Worm (Caenorhabditis elegans) whole organism, L3 larva: ENCODE measurements around the gene Y39E4B.6.
A peak's percentile ranks its signal among the peaks of the same experiment; 100 is the strongest.

Source experiments
- R02D3.7 ChIP-seq: fragments of 150-350 bp; optimal IDR thresholded peaks from 2 replicates; lab custom pipeline; 2014; ENCODE audit warnings: missing biosample characterization, missing genetic modification characterization
- aly-2 ChIP-seq: fragments of 150-350 bp; optimal IDR thresholded peaks from 2 replicates; lab custom pipeline; 2014; ENCODE audit warnings: missing biosample characterization, missing genetic modification characterization
- ama-1 ChIP-seq: fragments of 150-350 bp; optimal IDR thresholded peaks from 2 replicates; lab custom pipeline; 2018
- ceh-28 ChIP-seq: fragments of 150-350 bp; optimal IDR thresholded peaks from 2 replicates; lab custom pipeline; 2014; ENCODE audit warnings: missing biosample characterization, missing genetic modification reagents, missing genetic modification characterization
- ceh-82 ChIP-seq: fragments of 150-350 bp; optimal IDR thresholded peaks from 2 replicates; lab custom pipeline; 2014; ENCODE audit warnings: missing biosample characterization, missing genetic modification characterization
- ceh-9 ChIP-seq: sonication (generic microtip); optimal IDR thresholded peaks from 2 replicates; lab custom pipeline; 2018; ENCODE audit warnings: missing biosample characterization, missing genetic modification characterization
- daf-12 ChIP-seq: fragments of 150-350 bp; optimal IDR thresholded peaks from 2 replicates; lab custom pipeline; 2014; ENCODE audit warnings: missing biosample characterization, missing genetic modification reagents, missing genetic modification characterization
- egl-27 ChIP-seq: sonication (generic microtip); optimal IDR thresholded peaks from 4 replicates; lab custom pipeline; 2017; ENCODE audit warnings: missing biosample characterization, missing genetic modification reagents, missing genetic modification characterization
- egl-5 ChIP-seq: fragments of 150-350 bp; optimal IDR thresholded peaks from 2 replicates; lab custom pipeline; 2017; ENCODE audit warnings: missing biosample characterization, missing genetic modification reagents, missing genetic modification characterization, inconsistent platforms
- elt-1 ChIP-seq: fragments of 150-350 bp; optimal IDR thresholded peaks from 2 replicates; lab custom pipeline; 2014; ENCODE audit warnings: missing biosample characterization, missing genetic modification characterization
- elt-2 ChIP-seq: sonication (generic microtip); optimal IDR thresholded peaks from 2 replicates; lab custom pipeline; 2016; ENCODE audit warnings: missing genetic modification reagents, mild to moderate bottlenecking, missing genetic modification characterization, missing compliant biosample characterization
- eor-1 ChIP-seq, 2 experiments: fragments of 150-350 bp; optimal IDR thresholded peaks; 2 replicates each; lab custom pipeline; 2014 to 2018; ENCODE audit warnings: missing biosample characterization in 2 of 2, missing genetic modification characterization in 2 of 2
- fkh-10 ChIP-seq: sonication (generic microtip); optimal IDR thresholded peaks from 2 replicates; lab custom pipeline; 2017; ENCODE audit warnings: missing biosample characterization, missing genetic modification reagents, missing genetic modification characterization
- hmg-11 ChIP-seq: sonication (generic microtip); optimal IDR thresholded peaks from 2 replicates; lab custom pipeline; 2016; ENCODE audit warnings: missing genetic modification characterization, missing compliant biosample characterization
- jun-1 ChIP-seq: fragments of 150-350 bp; optimal IDR thresholded peaks from 2 replicates; lab custom pipeline; 2014; ENCODE audit warnings: missing biosample characterization, missing genetic modification reagents, missing genetic modification characterization
- lin-15B ChIP-seq: fragments of 150-350 bp; optimal IDR thresholded peaks from 2 replicates; lab custom pipeline; 2014; ENCODE audit warnings: missing biosample characterization, missing genetic modification characterization
- lin-39 ChIP-seq: fragments of 150-350 bp; optimal IDR thresholded peaks from 2 replicates; lab custom pipeline; 2018; ENCODE audit warnings: missing biosample characterization, missing genetic modification reagents, missing genetic modification characterization
- lsy-12 ChIP-seq: sonication (generic microtip); optimal IDR thresholded peaks from 2 replicates; lab custom pipeline; 2016; ENCODE audit warnings: mild to moderate bottlenecking, missing genetic modification characterization, missing compliant biosample characterization
- nfya-1 ChIP-seq: sonication (generic microtip); optimal IDR thresholded peaks from 2 replicates; lab custom pipeline; 2017; ENCODE audit warnings: missing genetic modification characterization, mild to moderate bottlenecking, missing compliant biosample characterization, antibody characterized with exemption, moderate library complexity; ENCODE audit not compliant: insufficient read depth
- nhr-11 ChIP-seq: fragments of 150-350 bp; optimal IDR thresholded peaks from 2 replicates; lab custom pipeline; 2014; ENCODE audit warnings: missing biosample characterization, missing genetic modification characterization
- nhr-23 ChIP-seq: fragments of 150-350 bp; optimal IDR thresholded peaks from 2 replicates; lab custom pipeline; 2014; ENCODE audit warnings: missing biosample characterization, missing genetic modification reagents, missing genetic modification characterization
- nhr-237 ChIP-seq: fragments of 150-350 bp; optimal IDR thresholded peaks from 2 replicates; lab custom pipeline; 2014; ENCODE audit warnings: missing biosample characterization, missing genetic modification characterization
- nhr-25 ChIP-seq: sonication (generic microtip); optimal IDR thresholded peaks from 2 replicates; lab custom pipeline; 2017; ENCODE audit warnings: missing biosample characterization, missing genetic modification characterization
- nhr-28 ChIP-seq: fragments of 150-350 bp; optimal IDR thresholded peaks from 2 replicates; lab custom pipeline; 2014; ENCODE audit warnings: missing biosample characterization, missing genetic modification characterization
- nhr-43 ChIP-seq: sonication (generic microtip); optimal IDR thresholded peaks from 2 replicates; lab custom pipeline; 2016; ENCODE audit warnings: mild to moderate bottlenecking, missing genetic modification characterization, missing compliant biosample characterization; ENCODE audit not compliant: poor library complexity, severe bottlenecking
- nhr-67 ChIP-seq: fragments of 150-350 bp; optimal IDR thresholded peaks from 2 replicates; lab custom pipeline; 2014; ENCODE audit warnings: missing biosample characterization, missing genetic modification characterization
- nhr-77 ChIP-seq: fragments of 150-350 bp; optimal IDR thresholded peaks from 2 replicates; lab custom pipeline; 2014; ENCODE audit warnings: missing biosample characterization, missing genetic modification characterization
- pqm-1 ChIP-seq: fragments of 150-350 bp; optimal IDR thresholded peaks from 2 replicates; lab custom pipeline; 2017; ENCODE audit warnings: missing biosample characterization, missing genetic modification characterization, inconsistent platforms
- sea-2 ChIP-seq: fragments of 150-350 bp; sonication (generic microtip); optimal IDR thresholded peaks from 4 replicates; lab custom pipeline; 2014; ENCODE audit warnings: missing biosample characterization, missing genetic modification reagents, missing genetic modification characterization
- skn-1 ChIP-seq: fragments of 150-350 bp; optimal IDR thresholded peaks from 2 replicates; lab custom pipeline; 2014; ENCODE audit warnings: missing biosample characterization, missing genetic modification characterization
- snpc-4 ChIP-seq: fragments of 150-350 bp; optimal IDR thresholded peaks from 2 replicates; lab custom pipeline; 2014; ENCODE audit warnings: missing biosample characterization, missing genetic modification characterization
- tbx-2 ChIP-seq: sonication (generic microtip); optimal IDR thresholded peaks from 2 replicates; lab custom pipeline; 2016; ENCODE audit warnings: mild to moderate bottlenecking, missing genetic modification characterization, missing compliant biosample characterization
- zag-1 ChIP-seq: fragments of 150-350 bp; optimal IDR thresholded peaks from 2 replicates; lab custom pipeline; 2014; ENCODE audit warnings: missing biosample characterization, missing genetic modification characterization
- ztf-11 ChIP-seq: fragments of 150-350 bp; optimal IDR thresholded peaks from 2 replicates; lab custom pipeline; 2014; ENCODE audit warnings: missing biosample characterization, missing genetic modification characterization
- ztf-4 ChIP-seq: fragments of 150-350 bp; optimal IDR thresholded peaks from 2 replicates; lab custom pipeline; 2014; ENCODE audit warnings: missing biosample characterization, missing genetic modification characterization

Gene Y39E4B.6

DNA sequence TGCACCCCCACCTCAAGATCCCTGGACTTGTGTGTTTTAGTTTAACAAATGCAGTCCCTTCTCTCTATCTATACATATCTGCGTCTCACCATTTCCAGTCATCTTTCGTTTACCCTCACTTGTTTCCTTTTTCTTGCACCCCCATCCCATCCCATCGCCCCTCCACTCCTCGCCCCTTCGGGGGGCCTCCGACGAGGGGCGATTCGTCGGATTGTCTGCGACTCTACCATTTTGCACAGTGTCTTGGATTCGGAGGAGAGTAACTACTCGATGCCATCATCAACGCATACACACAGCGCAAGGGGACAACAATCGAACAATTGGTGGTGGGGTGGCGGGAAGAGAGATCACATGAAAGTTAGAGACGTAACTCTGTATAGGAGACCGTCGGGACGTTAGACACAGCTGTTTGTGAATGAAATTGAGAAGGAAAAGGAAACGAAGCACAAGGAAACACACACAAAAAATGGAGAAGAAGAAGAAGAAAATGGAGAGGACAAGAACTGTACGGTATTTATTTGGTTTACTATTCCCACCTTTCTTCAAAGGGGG lies 8.1 kb upstream of the Y39E4B.6 start (continued):
- no peak for TF ChIP-seq ceh-9 (tag; lab: Kevin White, UChicago)
- peak; percentile 78 for TF ChIP-seq skn-1 (tag; lab: Kevin White, UChicago)
- TF ChIP-seq hmg-11 (tag; lab: Kevin White, UChicago), result peak; percentile 99
- TF ChIP-seq ztf-11, result no peak
- TF ChIP-seq ztf-4, result peak; percentile 75
- TF ChIP-seq egl-5 (tag; lab: Kevin White, UChicago), result peak; percentile 97
- peak; percentile 6 for TF ChIP-seq sea-2 (GFP tag; lab: Kevin White, UChicago)
- TF ChIP-seq, all 47 proteins: peak for 35

DNA sequence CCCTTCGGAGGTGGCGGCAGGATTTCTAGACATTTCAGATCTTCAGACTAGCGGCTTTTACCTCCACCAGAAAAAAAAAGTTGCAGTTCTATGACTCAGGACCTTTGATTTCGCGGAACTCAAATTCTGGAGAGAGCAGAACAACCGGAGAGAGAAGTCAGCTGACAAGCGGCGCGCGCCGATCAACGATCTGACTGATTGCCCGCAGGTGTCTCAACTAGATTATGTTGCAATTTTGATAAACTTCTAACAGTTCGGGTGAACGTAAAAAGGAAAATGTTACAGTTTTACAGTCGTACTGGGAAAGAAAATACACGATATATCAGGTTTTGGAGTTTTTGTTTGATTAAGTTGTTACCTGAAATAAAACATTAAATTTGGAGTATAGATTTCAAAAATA lies 7.6 kb upstream of the Y39E4B.6 start:
- TF ChIP-seq elt-1, result no peak
- no peak for TF ChIP-seq nhr-237 (tag; lab: Kevin White, UChicago)
- TF ChIP-seq nhr-77, result no peak
- TF ChIP-seq jun-1 (tag; lab: Kevin White, UChicago), result no peak
- no peak for TF ChIP-seq nhr-11 (tag; lab: Kevin White, UChicago)
- TF ChIP-seq ceh-28 (tag; lab: Kevin White, UChicago), result no peak
- TF ChIP-seq egl-5 (tag; lab: Kevin White, UChicago), result no peak
- TF ChIP-seq ceh-82 (tag; lab: Kevin White, UChicago), result no peak
- TF ChIP-seq skn-1 (tag; lab: Kevin White, UChicago), result no peak
- no peak for TF ChIP-seq aly-2 (tag; lab: Kevin White, UChicago)
- TF ChIP-seq lin-15B (tag; lab: Kevin White, UChicago), result no peak
- TF ChIP-seq sea-2 (GFP tag; lab: Kevin White, UChicago), result no peak
- no peak for TF ChIP-seq lsy-12 (tag; lab: Kevin White, UChicago)
- TF ChIP-seq nhr-25 (tag; lab: Kevin White, UChicago), result no peak
- TF ChIP-seq snpc-4, result no peak

DNA sequence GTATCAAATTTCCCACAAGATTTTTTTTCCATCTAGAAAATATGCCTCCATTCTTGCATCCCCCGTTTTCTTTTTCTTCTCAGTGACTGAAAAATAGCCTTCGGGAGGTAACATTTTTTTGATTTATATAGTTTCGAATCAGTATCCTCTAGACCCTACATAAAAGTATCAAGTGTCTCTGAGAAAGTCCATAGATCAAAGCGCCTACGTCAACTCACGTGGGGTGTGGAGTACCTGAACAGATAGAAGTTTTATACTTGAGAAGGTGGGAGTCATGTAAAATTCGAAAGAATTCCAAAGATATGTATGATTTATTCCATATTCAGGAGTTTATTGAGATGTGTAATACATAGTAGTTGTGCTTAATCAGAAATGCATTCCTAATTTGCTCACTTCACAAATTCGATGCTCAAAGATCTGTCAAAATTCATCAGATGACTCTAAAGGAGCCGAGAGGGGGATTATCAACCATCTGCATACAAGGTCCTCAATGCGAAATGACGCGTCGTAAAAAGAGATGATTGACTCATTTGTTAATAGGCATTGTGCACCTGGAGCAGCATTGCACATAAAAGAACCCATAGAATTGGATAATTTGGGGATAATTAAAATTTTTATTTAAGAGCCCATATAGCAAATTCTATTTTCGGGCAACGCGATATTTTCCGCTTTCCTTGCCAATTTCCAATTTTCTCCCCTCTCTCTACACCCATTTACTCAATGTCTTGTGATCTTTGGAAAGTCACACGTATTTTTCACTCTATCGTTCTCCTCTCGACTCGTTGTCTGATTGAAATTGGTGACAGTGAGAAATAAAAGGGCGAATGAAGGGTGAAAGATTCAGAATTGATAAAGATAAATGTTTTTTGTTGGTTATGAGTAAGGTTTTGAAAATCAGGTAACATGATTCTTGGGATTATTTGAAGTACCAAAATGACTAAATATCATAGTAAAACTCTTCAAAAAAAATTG lies 6.1 kb upstream of the Y39E4B.6 start:
- TF ChIP-seq nfya-1 (peak; percentile 2), ceh-28 (tag; lab: Kevin White, UChicago) (no peak), nhr-43 (tag; lab: Kevin White, UChicago) (no peak), nhr-11 (tag; lab: Kevin White, UChicago) (no peak), eor-1 (tag; optimal IDR thresholded peaks at IDR 0.05; lab: Kevin White, UChicago) (no peak)
- TF ChIP-seq, all 47 proteins: peak for 1

DNA sequence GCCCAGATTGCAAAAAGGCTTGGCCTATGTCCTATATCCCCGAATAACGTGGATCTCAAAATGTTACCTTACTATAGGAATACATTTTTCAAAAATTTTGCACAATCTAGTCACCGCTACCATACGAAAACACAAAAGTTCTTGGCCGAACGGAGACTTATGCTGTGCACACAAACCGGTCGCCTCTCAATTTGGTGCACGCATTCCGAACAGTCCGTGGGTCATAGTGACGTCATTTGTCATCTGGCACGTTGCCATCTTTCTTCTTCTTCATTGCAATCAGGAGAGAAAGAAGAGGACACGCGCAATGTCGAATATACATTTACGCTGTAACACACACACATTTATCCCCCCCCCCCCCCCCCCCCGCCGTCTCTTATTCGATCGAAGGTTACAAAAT lies 4.9 kb upstream of the Y39E4B.6 start:
- TF ChIP-seq nhr-25 (tag; lab: Kevin White, UChicago), result peak; percentile 17
- TF ChIP-seq nhr-28 (tag; lab: Kevin White, UChicago), result no peak
- peak; percentile 39 for TF ChIP-seq lsy-12 (tag; lab: Kevin White, UChicago)

DNA sequence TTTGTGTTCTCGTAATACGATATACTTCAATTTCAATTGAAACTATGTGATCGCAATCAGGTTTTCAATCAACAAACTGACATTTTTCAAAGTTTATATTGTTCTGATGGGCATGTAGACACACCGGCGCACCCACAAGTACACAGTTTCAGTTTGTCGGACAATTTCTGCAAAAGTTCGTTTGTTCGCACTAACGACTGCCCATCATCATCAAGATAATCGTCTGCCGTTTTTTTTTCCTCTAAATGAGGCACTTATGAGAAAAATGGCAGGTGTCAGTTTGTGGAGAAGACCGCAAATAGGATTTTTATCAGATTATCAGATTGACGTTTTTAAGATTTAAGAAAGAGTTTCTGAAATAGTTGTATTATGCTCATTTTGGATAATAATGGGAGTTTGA lies 3.7 kb upstream of the Y39E4B.6 start:
- TF ChIP-seq R02D3.7 (tag; lab: Kevin White, UChicago) (no peak), egl-5 (tag; lab: Kevin White, UChicago) (peak; percentile 22), nhr-25 (tag; lab: Kevin White, UChicago) (no peak)

DNA sequence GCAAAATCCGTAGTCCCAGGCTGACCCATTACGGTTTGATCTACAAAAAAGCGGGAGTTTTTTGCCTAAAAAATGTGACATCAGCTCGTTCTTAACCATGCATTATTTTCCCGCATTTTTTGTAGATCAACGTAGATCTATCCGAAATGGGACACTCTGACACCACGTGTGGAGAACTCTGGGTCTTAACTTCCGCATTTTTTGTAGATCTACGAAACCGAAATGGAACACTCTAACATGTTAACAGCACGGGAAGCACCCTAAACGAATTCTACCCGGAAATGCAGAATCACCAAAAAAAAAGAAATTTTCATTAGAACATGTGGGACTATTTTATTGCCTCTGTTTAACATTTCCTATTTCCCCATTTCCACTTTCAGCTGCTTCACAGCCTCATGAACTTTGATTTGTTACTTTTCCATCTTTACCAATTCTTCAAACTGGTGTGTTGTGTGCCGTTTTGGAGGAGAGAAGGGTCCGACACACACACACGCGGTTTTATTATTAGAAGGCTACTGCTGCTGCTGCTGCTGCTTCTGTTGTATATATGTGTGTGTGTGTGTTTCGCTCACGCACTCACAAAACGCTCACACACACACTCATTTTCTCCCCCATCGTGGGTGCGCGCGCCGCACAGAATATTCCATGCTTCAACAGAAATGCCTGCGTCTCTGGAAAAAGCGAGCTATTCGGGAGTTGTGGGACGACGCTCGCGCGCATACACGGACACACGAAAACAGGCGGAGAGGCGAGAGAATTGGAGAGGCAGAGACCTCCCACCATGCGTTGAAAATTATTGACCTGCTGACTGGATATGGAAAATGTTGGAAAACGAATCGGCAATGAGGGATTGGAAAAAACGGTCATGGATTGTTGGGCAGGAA lies 2.4 kb upstream of the Y39E4B.6 start:
- TF ChIP-seq ceh-82 (tag; lab: Kevin White, UChicago) (no peak), nhr-23 (tag; lab: Kevin White, UChicago) (peak; percentile 72), nfya-1 (peak; percentile 94), lin-39 (peak; percentile 98), egl-5 (tag; lab: Kevin White, UChicago) (peak; percentile 84), nhr-25 (tag; lab: Kevin White, UChicago) (peak; percentile 79), nhr-11 (tag; lab: Kevin White, UChicago) (no peak), egl-27 (tag; lab: Kevin White, UChicago) (peak; percentile 70), nhr-67 (no peak), ama-1 (peak; percentile 45), zag-1 (tag; lab: Kevin White, UChicago) (no peak), lin-15B (tag; lab: Kevin White, UChicago) (peak; percentile 55), daf-12 (tag; lab: Kevin White, UChicago) (no peak), tbx-2 (tag; lab: Kevin White, UChicago) (peak; percentile 60), sea-2 (GFP tag; lab: Kevin White, UChicago) (peak; percentile 35), hmg-11 (tag; lab: Kevin White, UChicago) (peak; percentile 98), fkh-10 (GFP tag; lab: Kevin White, UChicago) (peak; percentile 82), aly-2 (tag; lab: Kevin White, UChicago) (no peak), ceh-28 (tag; lab: Kevin White, UChicago) (peak; percentile 34), jun-1 (tag; lab: Kevin White, UChicago) (peak; percentile 89), nhr-43 (tag; lab: Kevin White, UChicago) (peak; percentile 48), snpc-4 (peak; percentile 81), elt-2 (tag; lab: Kevin White, UChicago) (peak; percentile 73), pqm-1 (tag; lab: Kevin White, UChicago) (peak; percentile 78)
